Fruit fly (Drosophila melanogaster) whole organism, prepupa: ENCODE results near the gene Rpt4R.
A peak's percentile ranks its signal among the peaks of the same experiment; 100 is the strongest.

Experiments
- CG10631 ChIP-seq: fragments of 200-800 bp; sonication (Bioruptor generic); optimal IDR thresholded peaks from 2 replicates; lab custom pipeline; 2016; ENCODE audit warnings: missing biosample characterization, missing genetic modification characterization
- CG10669 ChIP-seq: fragments of 200-800 bp; sonication (Bioruptor generic); optimal IDR thresholded peaks from 3 replicates; lab custom pipeline; 2018; ENCODE audit warnings: missing biosample characterization, mild to moderate bottlenecking, missing genetic modification characterization, moderate library complexity
- CG16779 ChIP-seq: fragments of 200-800 bp; sonication (Bioruptor generic); optimal IDR thresholded peaks from 3 replicates; lab custom pipeline; 2017; ENCODE audit warnings: missing biosample characterization, mild to moderate bottlenecking, missing genetic modification characterization
- CG7368 ChIP-seq: fragments of 200-800 bp; sonication (Bioruptor generic); optimal IDR thresholded peaks from 3 replicates; lab custom pipeline; 2016; ENCODE audit warnings: missing biosample characterization, missing genetic modification characterization
- Eip75B ChIP-seq: fragments of 200-800 bp; sonication (Bioruptor generic); optimal IDR thresholded peaks from 3 replicates; lab custom pipeline; 2016; ENCODE audit warnings: missing biosample characterization, missing genetic modification characterization
- OdsH ChIP-seq: fragments of 200-800 bp; sonication (Bioruptor generic); optimal IDR thresholded peaks from 3 replicates; lab custom pipeline; 2016; ENCODE audit warnings: missing biosample characterization, missing genetic modification characterization
- Sox102F ChIP-seq: fragments of 200-800 bp; sonication (Bioruptor generic); optimal IDR thresholded peaks from 2 replicates; lab custom pipeline; 2016; ENCODE audit warnings: missing biosample characterization, mild to moderate bottlenecking, missing genetic modification characterization
- achi ChIP-seq: fragments of 200-800 bp; sonication (Bioruptor generic); optimal IDR thresholded peaks from 3 replicates; lab custom pipeline; 2016; ENCODE audit warnings: missing biosample characterization, missing genetic modification characterization
- ss ChIP-seq, 2 experiments: fragments of 200-800 bp; sonication (Bioruptor generic); optimal IDR thresholded peaks; 2 replicates in 1 of 2; 3 replicates in 1 of 2; lab custom pipeline; 2017 to 2018; ENCODE audit warnings: mild to moderate bottlenecking in 2 of 2, missing biosample characterization in 2 of 2, missing genetic modification characterization in 2 of 2, moderate library complexity in 1 of 2
- svp ChIP-seq: fragments of 200-800 bp; sonication (Bioruptor generic); peaks from one replicate; lab custom pipeline; 2016; ENCODE audit warnings: missing biosample characterization, missing genetic modification characterization

DNA sequence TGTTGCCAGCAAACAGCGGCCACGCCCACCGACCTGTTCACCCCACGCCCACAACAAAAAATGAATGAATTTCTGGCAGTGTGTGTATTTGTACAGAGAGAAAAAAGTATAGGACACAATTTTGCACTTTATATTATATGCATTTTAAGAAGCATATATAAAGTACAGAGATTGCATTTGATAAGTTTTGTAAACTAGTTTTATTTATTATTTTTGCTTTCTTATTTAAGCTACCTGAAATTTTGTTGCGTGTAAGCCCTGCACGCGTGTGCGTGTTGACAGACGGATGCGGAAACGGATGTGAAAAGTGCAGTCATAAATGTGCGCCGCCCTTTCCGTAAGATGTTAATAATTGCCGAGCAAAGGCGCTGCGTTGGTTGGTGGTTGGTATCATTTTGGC, 45.0 kb upstream of the Rpt4R start:
- TF ChIP-seq CG16779 (tag; lab: Kevin White, UChicago) (no peak), achi (GFP tag; lab: Kevin White, UChicago) (peak; percentile 10), ss (GFP tag; optimal IDR thresholded peaks at IDR 0.05; lab: Kevin White, UChicago) (peak in 1 of 2 experiments; percentile 36), OdsH (GFP tag; lab: Kevin White, UChicago) (no peak), CG10631 (GFP tag; lab: Kevin White, UChicago) (peak; percentile 11), CG10669 (GFP tag; lab: Kevin White, UChicago) (peak; percentile 51), Eip75B (GFP tag; lab: Kevin White, UChicago) (peak; percentile 17), Sox102F (GFP tag; lab: Kevin White, UChicago) (no peak), CG7368 (GFP tag; lab: Kevin White, UChicago) (no peak), svp (GFP tag; lab: Kevin White, UChicago) (peak; percentile 58)
